Worm (Caenorhabditis elegans) whole organism, L3 larva: ENCODE data around the gene srh-16.

Experiments
- mdl-1 ChIP-seq: fragments of 150-350 bp; optimal IDR thresholded peaks from 2 replicates; lab custom pipeline; 2014; ENCODE audit warnings: missing biosample characterization, missing genetic modification characterization
- nhr-12 ChIP-seq: fragments of 150-350 bp; optimal IDR thresholded peaks from 2 replicates; lab custom pipeline; 2014; ENCODE audit warnings: missing biosample characterization, missing genetic modification characterization
- nhr-25 ChIP-seq: sonication (generic microtip); optimal IDR thresholded peaks from 2 replicates; lab custom pipeline; 2017; ENCODE audit warnings: missing biosample characterization, missing genetic modification characterization
- nhr-77 ChIP-seq: fragments of 150-350 bp; optimal IDR thresholded peaks from 2 replicates; lab custom pipeline; 2014; ENCODE audit warnings: missing biosample characterization, missing genetic modification characterization
- pha-4 ChIP-seq: fragments of 150-350 bp; optimal IDR thresholded peaks from 2 replicates; lab custom pipeline; 2014; ENCODE audit warnings: missing biosample characterization, missing genetic modification reagents, missing genetic modification characterization

DNA sequence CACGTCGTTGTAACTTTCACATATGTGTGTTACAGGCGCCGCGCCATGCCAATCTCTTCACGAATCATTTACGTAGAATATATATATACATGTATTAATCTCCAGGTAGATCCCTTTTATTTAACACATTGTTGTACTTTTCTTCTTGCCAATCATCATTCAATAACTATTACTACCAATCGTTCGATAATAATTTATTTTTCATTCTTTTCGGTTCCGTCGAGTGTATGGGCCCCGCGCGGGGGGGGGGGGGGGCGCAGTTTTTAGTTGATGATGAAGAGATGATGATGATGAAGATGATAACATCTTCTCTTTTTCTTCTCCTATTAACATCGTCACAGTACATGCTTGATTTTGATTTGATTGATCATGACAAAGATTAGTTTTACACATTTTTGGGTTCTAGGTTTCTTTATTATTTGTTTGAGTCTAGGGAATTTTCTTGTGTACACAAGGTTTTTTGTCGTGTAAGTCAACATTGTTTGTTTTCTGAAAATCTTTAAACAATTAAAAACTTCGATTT lies 7.6 kb downstream of the srh-16 start:
- no peak for TF ChIP-seq nhr-12 (tag; lab: Kevin White, UChicago)
- no peak for TF ChIP-seq mdl-1 (tag; lab: Kevin White, UChicago)
- no peak for TF ChIP-seq nhr-25 (tag; lab: Kevin White, UChicago)
- no peak for TF ChIP-seq nhr-77 (tag; lab: Kevin White, UChicago)
- peak; percentile 68 for TF ChIP-seq pha-4 (tag; lab: Kevin White, UChicago)
